Worm (Caenorhabditis elegans) whole organism, L4 larva: Measurements from ENCODE around the gene kap-1.

Experiments
- ama-1 ChIP-seq: fragments of 150-350 bp; optimal IDR thresholded peaks from 2 replicates; lab custom pipeline; 2014; ENCODE audit warnings: inconsistent platforms, mixed read lengths
- daf-12 ChIP-seq: fragments of 150-350 bp; optimal IDR thresholded peaks from 2 replicates; lab custom pipeline; 2014; ENCODE audit warnings: missing biosample characterization, missing genetic modification reagents, missing genetic modification characterization
- dmd-6 ChIP-seq: fragments of 200-800 bp; sonication (Bioruptor generic); IDR thresholded peaks from 2 replicates; pipeline ENCODE4 v1.3.6; 2022; ENCODE audit warnings: missing genetic modification reagents, missing genetic modification characterization, missing compliant biosample characterization
- fos-1 ChIP-seq: fragments of 150-350 bp; optimal IDR thresholded peaks from 2 replicates; lab custom pipeline; 2014; ENCODE audit warnings: missing biosample characterization, missing genetic modification characterization
- hlh-30 ChIP-seq: sonication (generic microtip); optimal IDR thresholded peaks from 2 replicates; lab custom pipeline; 2017; ENCODE audit warnings: antibody characterized with exemption, mild to moderate bottlenecking, missing genetic modification characterization, missing compliant biosample characterization; ENCODE audit not compliant: insufficient read depth
- lin-38 ChIP-seq: fragments of 200-800 bp; sonication (Bioruptor generic); IDR thresholded peaks from 2 replicates; pipeline ENCODE4 v1.3.6; 2022; ENCODE audit warnings: missing genetic modification reagents, missing genetic modification characterization, missing compliant biosample characterization
- lin-39 ChIP-seq: fragments of 150-350 bp; optimal IDR thresholded peaks from 2 replicates; lab custom pipeline; 2014; ENCODE audit warnings: missing biosample characterization, missing genetic modification reagents, missing genetic modification characterization
- nhr-111 ChIP-seq: fragments of 200-800 bp; sonication (Bioruptor generic); optimal IDR thresholded peaks from 2 replicates; lab custom pipeline; 2018; ENCODE audit warnings: mild to moderate bottlenecking, missing genetic modification characterization, missing compliant biosample characterization
- nhr-237 ChIP-seq: sonication (generic microtip); optimal IDR thresholded peaks from 2 replicates; lab custom pipeline; 2017; ENCODE audit warnings: missing biosample characterization, missing genetic modification characterization
- nhr-28 ChIP-seq: fragments of 150-350 bp; optimal IDR thresholded peaks from 2 replicates; lab custom pipeline; 2014; ENCODE audit warnings: missing biosample characterization, missing genetic modification characterization
- nhr-6 ChIP-seq: fragments of 150-350 bp; optimal IDR thresholded peaks from 2 replicates; lab custom pipeline; 2014; ENCODE audit warnings: missing biosample characterization, missing genetic modification characterization
- nhr-77 ChIP-seq: fragments of 150-350 bp; optimal IDR thresholded peaks from 2 replicates; lab custom pipeline; 2014; ENCODE audit warnings: missing biosample characterization, missing genetic modification characterization
- rbr-2 ChIP-seq: sonication (generic microtip); optimal IDR thresholded peaks from 2 replicates; lab custom pipeline; 2016; ENCODE audit warnings: missing genotype, missing genetic modification characterization, missing compliant biosample characterization
- zag-1 ChIP-seq: fragments of 150-350 bp; optimal IDR thresholded peaks from 2 replicates; lab custom pipeline; 2014; ENCODE audit warnings: missing biosample characterization, missing genetic modification characterization

DNA sequence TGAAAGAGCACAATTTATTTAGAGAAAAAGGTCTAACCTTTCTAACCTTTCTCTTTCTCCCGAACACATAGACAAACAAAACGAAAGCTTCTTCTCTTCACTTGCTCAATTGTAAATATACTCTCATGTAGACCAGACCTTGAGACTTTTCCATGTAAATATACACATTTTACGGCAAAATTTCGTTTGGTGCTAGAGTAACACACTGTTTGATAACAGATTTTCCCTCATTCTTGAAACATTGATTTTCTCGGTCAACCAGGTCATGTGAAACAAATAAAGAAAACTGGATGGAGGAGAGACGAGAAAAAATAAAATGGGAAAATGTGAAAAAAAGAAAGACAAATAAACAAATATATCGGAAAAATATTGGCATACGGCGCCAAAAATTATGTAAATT, 16.6 kb upstream of the kap-1 start:
- TF ChIP-seq nhr-77 (tag; lab: Kevin White, UChicago) = no peak
- TF ChIP-seq lin-39 (tag; lab: Kevin White, UChicago) = no peak
- no peak for TF ChIP-seq nhr-237 (tag; lab: Kevin White, UChicago)
- no peak for TF ChIP-seq dmd-6 (GFP tag; lab: Robert Waterston, UW)
- no peak for TF ChIP-seq nhr-6 (tag; lab: Kevin White, UChicago)
- no peak for TF ChIP-seq zag-1 (tag; lab: Kevin White, UChicago)
- peak; percentile 66 for TF ChIP-seq hlh-30
- TF ChIP-seq fos-1 = no peak
- no peak for TF ChIP-seq rbr-2
- TF ChIP-seq nhr-111 (GFP tag; lab: Kevin White, UChicago) = no peak
- no peak for TF ChIP-seq lin-38 (GFP tag; lab: Robert Waterston, UW)
- TF ChIP-seq nhr-28 = peak; percentile 35
- TF ChIP-seq ama-1 (lab: Kevin White, UChicago) = no peak
- no peak for TF ChIP-seq daf-12 (tag; lab: Kevin White, UChicago)
